Worm (Caenorhabditis elegans) whole organism, young adult: ENCODE data around the gene C54E4.4.

Source experiments
- B0035.1 ChIP-seq: sonication (generic microtip); optimal IDR thresholded peaks from 2 replicates; lab custom pipeline; 2016; ENCODE audit warnings: missing genetic modification characterization, mild to moderate bottlenecking, missing compliant biosample characterization, missing genotype, missing genetic modification reagents
- C06A6.2 ChIP-seq: fragments of 200-800 bp; sonication (Bioruptor generic); conservative IDR thresholded peaks from 2 replicates; pipeline ENCODE4 v1.3.6; 2022; ENCODE audit warnings: missing genetic modification characterization, missing compliant biosample characterization
- F23B12.7 ChIP-seq: sonication (generic microtip); optimal IDR thresholded peaks from 2 replicates; lab custom pipeline; 2017; ENCODE audit warnings: missing genetic modification characterization, mild to moderate bottlenecking, missing compliant biosample characterization, antibody characterized with exemption, moderate library complexity; ENCODE audit not compliant: insufficient read depth
- F49E8.2 ChIP-seq: sonication (generic microtip); optimal IDR thresholded peaks from 3 replicates; lab custom pipeline; 2017; ENCODE audit warnings: missing genetic modification characterization, mild to moderate bottlenecking, missing compliant biosample characterization, antibody characterized with exemption, moderate library complexity; ENCODE audit not compliant: insufficient read depth
- F52B5.7 ChIP-seq: sonication (generic microtip); optimal IDR thresholded peaks from 2 replicates; lab custom pipeline; 2016; ENCODE audit warnings: mild to moderate bottlenecking, missing genetic modification characterization, missing compliant biosample characterization
- F57C9.4 ChIP-seq: sonication (generic microtip); optimal IDR thresholded peaks from 2 replicates; lab custom pipeline; 2017; ENCODE audit warnings: mild to moderate bottlenecking, missing genetic modification characterization, missing compliant biosample characterization
- akir-1 ChIP-seq: fragments of 200-800 bp; sonication (Bioruptor generic); optimal IDR thresholded peaks from 2 replicates; lab custom pipeline; 2018; ENCODE audit warnings: mild to moderate bottlenecking, missing genetic modification characterization, moderate library complexity, missing compliant biosample characterization
- ama-1 ChIP-seq, 3 experiments: fragments of 150-350 bp in 1 of 3; sonication (generic microtip) in 2 of 3; optimal IDR thresholded peaks; 2 replicates each; lab custom pipeline; 2014 to 2018; ENCODE audit warnings: missing biosample characterization in 2 of 3, missing genetic modification characterization in 2 of 3, missing genetic modification reagents in 2 of 3
- atf-7 ChIP-seq: sonication (generic microtip); optimal IDR thresholded peaks from 2 replicates; lab custom pipeline; 2017; ENCODE audit warnings: mild to moderate bottlenecking, missing genetic modification characterization, missing compliant biosample characterization
- attf-5 ChIP-seq: fragments of 200-800 bp; sonication (Bioruptor generic); optimal IDR thresholded peaks from 2 replicates; lab custom pipeline; 2018; ENCODE audit warnings: mild to moderate bottlenecking, missing genetic modification characterization, missing compliant biosample characterization
- ceh-79 ChIP-seq: sonication (generic microtip); optimal IDR thresholded peaks from 2 replicates; lab custom pipeline; 2017; ENCODE audit warnings: mild to moderate bottlenecking, missing genetic modification characterization, missing compliant biosample characterization
- dpff-1 ChIP-seq: sonication (generic microtip); optimal IDR thresholded peaks from 2 replicates; lab custom pipeline; 2017; ENCODE audit warnings: mild to moderate bottlenecking, missing genetic modification characterization, missing compliant biosample characterization
- efl-1 ChIP-seq: fragments of 150-350 bp; optimal IDR thresholded peaks from 2 replicates; lab custom pipeline; 2014; ENCODE audit warnings: missing biosample characterization, missing genetic modification reagents, missing genetic modification characterization
- egl-18 ChIP-seq: fragments of 200-800 bp; sonication (Bioruptor generic); IDR thresholded peaks from 2 replicates; pipeline ENCODE4 v1.3.6; 2022; ENCODE audit warnings: missing genetic modification reagents, missing genetic modification characterization, missing compliant biosample characterization
- ets-4 ChIP-seq: fragments of 200-800 bp; sonication (Bioruptor generic); optimal IDR thresholded peaks from 2 replicates; lab custom pipeline; 2018; ENCODE audit warnings: mild to moderate bottlenecking, missing genetic modification characterization, missing compliant biosample characterization
- fkh-3 ChIP-seq: sonication (generic microtip); optimal IDR thresholded peaks from 2 replicates; lab custom pipeline; 2016; ENCODE audit warnings: mild to moderate bottlenecking, missing genetic modification characterization, missing compliant biosample characterization
- hlh-12 ChIP-seq: sonication (generic microtip); optimal IDR thresholded peaks from 2 replicates; lab custom pipeline; 2016; ENCODE audit warnings: missing genetic modification characterization, missing compliant biosample characterization
- hlh-26 ChIP-seq: fragments of 200-800 bp; sonication (Bioruptor generic); conservative IDR thresholded peaks from 2 replicates; pipeline ENCODE4 v1.3.6; 2022; ENCODE audit warnings: missing genetic modification reagents, missing genetic modification characterization, missing compliant biosample characterization
- hmg-20 ChIP-seq: fragments of 200-800 bp; sonication (Bioruptor generic); IDR thresholded peaks from 2 replicates; pipeline ENCODE4 v1.3.6; 2022; ENCODE audit warnings: missing genetic modification reagents, missing genetic modification characterization, missing compliant biosample characterization
- hrde-1 ChIP-seq: sonication (generic microtip); optimal IDR thresholded peaks from 2 replicates; lab custom pipeline; 2016; ENCODE audit warnings: missing genetic modification characterization, mild to moderate bottlenecking, missing compliant biosample characterization, moderate library complexity, missing genotype, missing genetic modification reagents, borderline replicate concordance
- hsf-1 ChIP-seq: fragments of 200-800 bp; sonication (Bioruptor generic); IDR thresholded peaks from 2 replicates; pipeline ENCODE4 v1.3.6; 2022; ENCODE audit warnings: missing genetic modification reagents, missing genetic modification characterization, missing compliant biosample characterization
- let-607 ChIP-seq, 2 experiments: fragments of 200-800 bp in 1 of 2; sonication (Bioruptor generic) in 1 of 2; sonication (generic microtip) in 1 of 2; optimal IDR thresholded peaks; 2 replicates each; lab custom pipeline; 2016 to 2018; ENCODE audit warnings: mild to moderate bottlenecking in 2 of 2, missing compliant biosample characterization in 2 of 2, missing genetic modification characterization in 2 of 2, moderate library complexity in 2 of 2, missing genotype in 1 of 2
- lin-26 ChIP-seq: fragments of 200-800 bp; sonication (Bioruptor generic); IDR thresholded peaks from 2 replicates; pipeline ENCODE4 v1.3.6; 2022; ENCODE audit warnings: missing genetic modification reagents, missing genetic modification characterization, missing compliant biosample characterization
- lin-35 ChIP-seq, 3 experiments: fragments of 150-350 bp in 2 of 3; sonication (generic microtip) in 1 of 3; optimal IDR thresholded peaks; 2 replicates each; lab custom pipeline; 2014 to 2018; ENCODE audit warnings: missing biosample characterization in 3 of 3, missing genetic modification characterization in 3 of 3, missing genetic modification reagents in 3 of 3
- lin-54 ChIP-seq: fragments of 200-800 bp; sonication (Bioruptor generic); optimal IDR thresholded peaks from 2 replicates; lab custom pipeline; 2018; ENCODE audit warnings: mild to moderate bottlenecking, missing genetic modification characterization, missing compliant biosample characterization
- lsl-1 ChIP-seq: fragments of 200-800 bp; sonication (Bioruptor generic); optimal IDR thresholded peaks from 2 replicates; lab custom pipeline; 2018; ENCODE audit warnings: mild to moderate bottlenecking, missing genetic modification characterization, moderate library complexity, missing compliant biosample characterization
- mcd-1 ChIP-seq: fragments of 200-800 bp; sonication (Bioruptor generic); IDR thresholded peaks from 2 replicates; pipeline ENCODE4 v1.3.6; 2022; ENCODE audit warnings: missing genetic modification reagents, missing genetic modification characterization, missing compliant biosample characterization
- nfya-1 ChIP-seq: sonication (generic microtip); optimal IDR thresholded peaks from 2 replicates; lab custom pipeline; 2017; ENCODE audit warnings: antibody characterized with exemption, missing compliant biosample characterization, missing genetic modification characterization, borderline replicate concordance; ENCODE audit not compliant: insufficient read depth
- nfya-2 ChIP-seq: fragments of 200-800 bp; sonication (Bioruptor generic); IDR thresholded peaks from 2 replicates; pipeline ENCODE4 v1.3.6; 2022; ENCODE audit warnings: missing genetic modification reagents, missing genetic modification characterization, missing compliant biosample characterization
- nhr-179 ChIP-seq: sonication (generic microtip); optimal IDR thresholded peaks from 2 replicates; lab custom pipeline; 2016; ENCODE audit warnings: mild to moderate bottlenecking, missing genetic modification characterization, missing compliant biosample characterization
- nhr-27 ChIP-seq: fragments of 200-800 bp; sonication (Bioruptor generic); optimal IDR thresholded peaks from 2 replicates; lab custom pipeline; 2018; ENCODE audit warnings: mild to moderate bottlenecking, missing genetic modification characterization, moderate library complexity, missing compliant biosample characterization
- nhr-80 ChIP-seq: sonication (generic microtip); optimal IDR thresholded peaks from 2 replicates; lab custom pipeline; 2016; ENCODE audit warnings: missing genetic modification characterization, missing compliant biosample characterization
- rcor-1 ChIP-seq: fragments of 200-800 bp; sonication (Bioruptor generic); IDR thresholded peaks from 2 replicates; pipeline ENCODE4 v1.3.6; 2022; ENCODE audit warnings: missing genetic modification reagents, missing genetic modification characterization, missing compliant biosample characterization
- rec-8 ChIP-seq, 2 experiments: sonication (generic microtip); optimal IDR thresholded peaks; 2 replicates each; lab custom pipeline; 2016; ENCODE audit warnings: mild to moderate bottlenecking in 2 of 2, missing genetic modification characterization in 2 of 2, missing genetic modification reagents in 2 of 2, missing genotype in 2 of 2, missing biosample characterization in 1 of 2, missing compliant biosample characterization in 1 of 2, moderate library complexity in 1 of 2
- repo-1 ChIP-seq: sonication (generic microtip); optimal IDR thresholded peaks from 2 replicates; lab custom pipeline; 2017; ENCODE audit warnings: mild to moderate bottlenecking, missing genetic modification characterization, missing compliant biosample characterization
- rpc-1 ChIP-seq, 2 experiments: fragments of 150-350 bp in 1 of 2; sonication (generic microtip) in 1 of 2; optimal IDR thresholded peaks; 2 replicates each; lab custom pipeline; 2014 to 2018; ENCODE audit warnings: missing biosample characterization in 1 of 2, missing genetic modification characterization in 1 of 2, missing genetic modification reagents in 1 of 2, missing genotype in 1 of 2
- sdz-38 ChIP-seq: sonication (generic microtip); optimal IDR thresholded peaks from 2 replicates; lab custom pipeline; 2016; ENCODE audit warnings: missing genotype, missing genetic modification characterization, missing compliant biosample characterization
- snpc-3.4 ChIP-seq: sonication (generic microtip); optimal IDR thresholded peaks from 2 replicates; lab custom pipeline; 2017; ENCODE audit warnings: missing genetic modification characterization, mild to moderate bottlenecking, missing compliant biosample characterization, antibody characterized with exemption, moderate library complexity, missing genotype, missing genetic modification reagents
- tbp1 ChIP-seq: fragments of 200-800 bp; sonication (Bioruptor generic); optimal IDR thresholded peaks from 2 replicates; lab custom pipeline; 2018; ENCODE audit warnings: mild to moderate bottlenecking, missing genetic modification characterization, missing compliant biosample characterization
- tlf-1 ChIP-seq: fragments of 200-800 bp; sonication (Bioruptor generic); optimal IDR thresholded peaks from 2 replicates; lab custom pipeline; 2018; ENCODE audit warnings: mild to moderate bottlenecking, missing genetic modification characterization, missing compliant biosample characterization
- xnd-1 ChIP-seq: sonication (generic microtip); optimal IDR thresholded peaks from 2 replicates; lab custom pipeline; 2016; ENCODE audit warnings: missing genotype, missing genetic modification reagents, missing genetic modification characterization, missing compliant biosample characterization
- zfh-2 ChIP-seq: fragments of 200-800 bp; sonication (Bioruptor generic); conservative IDR thresholded peaks from 2 replicates; pipeline ENCODE4 v1.3.6; 2022; ENCODE audit warnings: missing genetic modification reagents, missing genetic modification characterization, missing compliant biosample characterization
- ztf-25 ChIP-seq: fragments of 200-800 bp; sonication (Bioruptor generic); IDR thresholded peaks from 2 replicates; pipeline ENCODE4 v1.3.6; 2022; ENCODE audit warnings: missing genetic modification reagents, missing genetic modification characterization, missing compliant biosample characterization
- ztf-28 ChIP-seq: fragments of 200-800 bp; sonication (Bioruptor generic); IDR thresholded peaks from 2 replicates; pipeline ENCODE4 v1.3.6; 2022; ENCODE audit warnings: missing genetic modification reagents, missing genetic modification characterization, missing compliant biosample characterization

C54E4.4 gene

DNA sequence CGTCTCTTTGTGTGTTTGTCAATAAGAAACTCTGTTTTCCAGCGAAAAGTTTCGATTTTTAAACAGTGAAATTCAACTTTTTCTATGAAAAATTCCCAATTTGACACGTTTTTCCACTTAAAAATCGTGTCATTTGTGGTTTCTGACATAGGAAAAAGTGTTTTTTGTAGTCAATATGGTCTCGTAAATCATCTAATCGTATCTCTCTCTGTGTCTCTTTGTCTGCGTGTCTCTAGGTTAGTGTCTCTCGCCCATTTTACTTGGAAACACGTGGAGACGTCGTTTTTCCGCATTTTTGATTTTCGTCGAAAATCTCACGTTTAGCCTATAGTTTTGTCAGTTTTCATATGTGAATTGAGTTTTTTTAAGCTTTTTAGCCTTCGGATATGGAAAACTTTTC is 27.2 kb upstream of the C54E4.4 start:
- TF ChIP-seq sdz-38 (no peak), ets-4 (GFP tag; lab: Kevin White, UChicago) (no peak), zfh-2 (GFP tag; lab: Robert Waterston, UW) (no peak), nfya-2 (GFP tag; lab: Robert Waterston, UW) (no peak), efl-1 (GFP tag; lab: Kevin White, UChicago) (no peak), hlh-26 (GFP tag; lab: Robert Waterston, UW) (no peak), C06A6.2 (GFP tag; lab: Robert Waterston, UW) (no peak), fkh-3 (tag; lab: Kevin White, UChicago) (no peak), nfya-1 (tag; lab: Kevin White, UChicago) (no peak), repo-1 (no peak), F23B12.7 (tag; lab: Kevin White, UChicago) (no peak), B0035.1 (no peak), egl-18 (GFP tag; lab: Robert Waterston, UW) (no peak), lin-35 (GFP tag; optimal IDR thresholded peaks at IDR 0.05; lab: Kevin White, UChicago) (no peak), lin-26 (GFP tag; lab: Robert Waterston, UW) (no peak), nhr-179 (tag; lab: Kevin White, UChicago) (no peak)
- TF ChIP-seq, all 124 proteins: peak for 0

DNA sequence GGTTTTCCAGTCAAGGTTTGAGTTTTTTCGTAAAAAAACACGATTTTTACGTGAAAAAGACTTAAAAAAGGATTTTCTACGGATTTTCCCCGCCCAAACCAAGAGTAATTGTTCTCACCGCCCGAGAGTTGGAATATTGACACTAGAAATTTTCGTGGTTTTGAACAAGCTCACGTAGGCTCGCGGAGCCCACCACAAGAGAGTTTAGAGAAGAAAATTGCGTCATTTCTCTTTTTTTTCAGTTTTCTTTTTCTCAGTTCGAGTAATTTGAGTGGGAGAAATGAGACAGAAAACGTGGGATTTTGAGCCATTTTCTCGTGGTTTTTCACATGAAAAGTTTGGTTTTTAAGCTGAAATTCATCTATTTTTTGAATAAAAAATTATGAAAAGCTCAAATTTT is 25.1 kb upstream of the C54E4.4 start:
- TF ChIP-seq lin-35 (GFP tag; optimal IDR thresholded peaks at IDR 0.05; lab: Kevin White, UChicago) (no peak), zfh-2 (GFP tag; lab: Robert Waterston, UW) (no peak), tbp1 (GFP tag; lab: Kevin White, UChicago) (no peak), ceh-79 (no peak), dpff-1 (no peak), hsf-1 (GFP tag; lab: Robert Waterston, UW) (no peak), hmg-20 (GFP tag; lab: Robert Waterston, UW) (no peak), hrde-1 (no peak), tlf-1 (GFP tag; lab: Kevin White, UChicago) (no peak), let-607 (tag; optimal IDR thresholded peaks at IDR 0.05; lab: Kevin White, UChicago) (no peak), attf-5 (GFP tag; lab: Kevin White, UChicago) (no peak), sdz-38 (no peak), nhr-80 (tag; lab: Kevin White, UChicago) (no peak), lsl-1 (no peak), lin-54 (GFP tag; lab: Kevin White, UChicago) (no peak), F49E8.2 (tag; lab: Kevin White, UChicago) (no peak), F57C9.4 (tag; lab: Kevin White, UChicago) (no peak), ama-1 (optimal IDR thresholded peaks at IDR 0.05; lab: Kevin White, UChicago) (no peak), ama-1 (GFP tag; optimal IDR thresholded peaks at IDR 0.05; lab: Kevin White, UChicago) (no peak), ztf-25 (no peak)

DNA sequence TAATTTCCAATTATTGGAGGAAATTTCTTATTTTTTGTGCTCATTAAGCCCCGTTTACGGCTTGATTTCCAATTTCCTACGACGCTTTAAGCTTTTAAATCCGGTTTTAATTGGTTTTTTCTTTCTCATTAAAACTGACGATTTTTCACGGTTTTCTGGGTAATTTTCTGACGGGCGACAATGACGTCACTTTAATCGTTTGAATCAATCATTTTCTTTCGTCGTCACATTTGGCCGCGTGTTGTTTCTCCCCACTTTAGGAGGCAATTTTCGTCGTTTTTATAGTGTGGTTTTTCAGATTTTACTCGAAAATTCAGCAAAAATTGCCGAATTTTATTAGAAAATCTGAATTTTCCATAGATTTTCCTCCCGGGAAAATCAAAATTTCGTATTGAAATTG is 24.6 kb upstream of the C54E4.4 start:
- TF ChIP-seq F52B5.7 (tag; lab: Kevin White, UChicago) (no peak), atf-7 (tag; lab: Kevin White, UChicago) (peak; percentile 60)

DNA sequence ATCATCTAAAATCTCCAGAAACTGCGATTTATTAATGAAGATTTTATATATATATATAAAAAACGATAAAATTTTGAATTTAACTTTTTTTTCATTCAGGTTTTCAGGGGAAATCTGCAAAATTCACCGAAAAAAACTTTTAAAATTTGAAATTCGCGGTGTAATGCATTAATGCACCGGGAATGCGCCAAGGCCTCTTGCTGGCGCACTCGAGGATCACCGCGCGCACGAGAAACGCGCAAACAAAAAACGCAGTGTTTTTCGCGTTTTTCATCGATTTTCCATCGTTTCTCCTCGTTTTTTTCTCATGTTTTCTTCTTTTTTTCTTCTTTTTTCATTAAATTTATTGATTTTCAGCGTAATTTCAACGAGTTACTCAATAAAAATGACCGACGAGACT is 9.1 kb upstream of the C54E4.4 start, which contains the start of gene hrpu-2:
Gene hrpu-2, plus strand, starts transcription at position 352 of the 400 bp plus-strand sequence.
- TF ChIP-seq nhr-27 (no peak), xnd-1 (tag; lab: Kevin White, UChicago) (peak; percentile 24), mcd-1 (peak; percentile 93), lin-54 (GFP tag; lab: Kevin White, UChicago) (peak; percentile 96), rpc-1 (optimal IDR thresholded peaks at IDR 0.05; lab: Kevin White, UChicago) (no peak), rpc-1 (tag; optimal IDR thresholded peaks at IDR 0.05; lab: Kevin White, UChicago) (no peak), ztf-28 (GFP tag; lab: Robert Waterston, UW) (no peak), hlh-12 (no peak), F23B12.7 (tag; lab: Kevin White, UChicago) (peak; percentile 27), rcor-1 (GFP tag; lab: Robert Waterston, UW) (peak; percentile 85), nfya-2 (GFP tag; lab: Robert Waterston, UW) (no peak), akir-1 (GFP tag; lab: Kevin White, UChicago) (no peak), snpc-3.4 (tag; lab: Kevin White, UChicago) (no peak), rec-8 (tag; optimal IDR thresholded peaks at IDR 0.05; lab: Kevin White, UChicago) (no peak)
